Fruit fly (Drosophila melanogaster) whole organism, pupa: ENCODE results near the gene dnd.
A peak's percentile ranks its signal among the peaks of the same experiment; 100 is the strongest.

ENCODE experiments used
- CG10348 ChIP-seq: fragments of 200-800 bp; sonication (Bioruptor generic); IDR thresholded peaks from 2 replicates; pipeline ENCODE4 v1.3.6; 2022; ENCODE audit warnings: missing biosample characterization, missing genetic modification characterization
- CG12605 ChIP-seq: fragments of 200-800 bp; sonication (Bioruptor generic); IDR thresholded peaks from 2 replicates; pipeline ENCODE4 v1.3.6; 2022; ENCODE audit warnings: missing biosample characterization, missing genetic modification characterization
- CG13204 ChIP-seq: fragments of 200-800 bp; sonication (Bioruptor generic); optimal IDR thresholded peaks from 2 replicates; lab custom pipeline; 2018; ENCODE audit warnings: missing biosample characterization, mild to moderate bottlenecking, missing genetic modification characterization, moderate library complexity
- CG14655 ChIP-seq: fragments of 200-800 bp; sonication (Bioruptor generic); optimal IDR thresholded peaks from 3 replicates; lab custom pipeline; 2017; ENCODE audit warnings: mild to moderate bottlenecking, missing biosample characterization, missing genetic modification reagents, missing genetic modification characterization
- CG15710 ChIP-seq: fragments of 200-800 bp; sonication (Bioruptor generic); optimal IDR thresholded peaks from 2 replicates; lab custom pipeline; 2018; ENCODE audit warnings: missing biosample characterization, mild to moderate bottlenecking, missing genetic modification characterization, moderate library complexity
- CG17806 ChIP-seq: fragments of 200-800 bp; sonication (Bioruptor generic); optimal IDR thresholded peaks from 2 replicates; lab custom pipeline; 2018; ENCODE audit warnings: missing biosample characterization, mild to moderate bottlenecking, missing genetic modification characterization, moderate library complexity
- CG32121 ChIP-seq: fragments of 200-800 bp; sonication (Bioruptor generic); IDR thresholded peaks from 2 replicates; pipeline ENCODE4 v1.3.6; 2022; ENCODE audit warnings: missing biosample characterization, missing genetic modification characterization
- CG34367 ChIP-seq: fragments of 200-800 bp; sonication (Bioruptor generic); optimal IDR thresholded peaks from 2 replicates; lab custom pipeline; 2018; ENCODE audit warnings: missing biosample characterization, mild to moderate bottlenecking, missing genetic modification characterization
- CG4496 ChIP-seq: fragments of 200-800 bp; sonication (Bioruptor generic); IDR thresholded peaks from 3 replicates; pipeline ENCODE4 v1.3.6; 2022; ENCODE audit warnings: missing biosample characterization, missing genetic modification characterization
- CG8159 ChIP-seq: fragments of 200-800 bp; sonication (Bioruptor generic); optimal IDR thresholded peaks from 3 replicates; lab custom pipeline; 2018; ENCODE audit warnings: missing biosample characterization, mild to moderate bottlenecking, missing genetic modification characterization, moderate library complexity
- CG8301 ChIP-seq: fragments of 200-800 bp; sonication (Bioruptor generic); optimal IDR thresholded peaks from 2 replicates; lab custom pipeline; 2018; ENCODE audit warnings: missing biosample characterization, mild to moderate bottlenecking, missing genetic modification characterization
- CG9948 ChIP-seq: fragments of 200-800 bp; sonication (Bioruptor generic); optimal IDR thresholded peaks from 2 replicates; lab custom pipeline; 2018; ENCODE audit warnings: missing biosample characterization, mild to moderate bottlenecking, missing genetic modification characterization, moderate library complexity
- D1 ChIP-seq: fragments of 200-800 bp; sonication (Bioruptor generic); optimal IDR thresholded peaks from 2 replicates; lab custom pipeline; 2018; ENCODE audit warnings: missing biosample characterization, mild to moderate bottlenecking, missing genetic modification characterization, moderate library complexity
- EcR ChIP-seq: fragments of 200-800 bp; sonication (Bioruptor generic); optimal IDR thresholded peaks from 3 replicates; lab custom pipeline; 2019; ENCODE audit warnings: missing biosample characterization, missing genetic modification characterization, mild to moderate bottlenecking, moderate library complexity, missing genetic modification reagents
- Ets98B ChIP-seq: fragments of 200-800 bp; sonication (Bioruptor generic); IDR thresholded peaks from 2 replicates; pipeline ENCODE4 v1.3.6; 2022; ENCODE audit warnings: missing biosample characterization, missing genetic modification characterization
- Pif1A ChIP-seq: fragments of 200-800 bp; sonication (Bioruptor generic); optimal IDR thresholded peaks from 3 replicates; lab custom pipeline; 2016; ENCODE audit warnings: missing biosample characterization, missing genetic modification characterization
- Pif1B ChIP-seq: fragments of 200-800 bp; sonication (Bioruptor generic); optimal IDR thresholded peaks from 3 replicates; lab custom pipeline; 2016; ENCODE audit warnings: missing biosample characterization, missing genetic modification characterization
- Snoo ChIP-seq: fragments of 200-800 bp; sonication (Bioruptor generic); optimal IDR thresholded peaks from 3 replicates; lab custom pipeline; 2017; ENCODE audit warnings: missing biosample characterization, mild to moderate bottlenecking, missing genetic modification characterization, inconsistent platforms
- fd96Ca ChIP-seq: fragments of 200-800 bp; sonication (Bioruptor generic); IDR thresholded peaks from 3 replicates; pipeline ENCODE4 v1.3.6; 2022; ENCODE audit warnings: missing biosample characterization, missing genetic modification characterization
- gl ChIP-seq: fragments of 200-800 bp; sonication (Bioruptor generic); optimal IDR thresholded peaks from 2 replicates; lab custom pipeline; 2018; ENCODE audit warnings: missing biosample characterization, mild to moderate bottlenecking, missing genetic modification characterization
- rn ChIP-seq: fragments of 200-800 bp; sonication (Bioruptor generic); IDR thresholded peaks from 2 replicates; pipeline ENCODE4 v1.3.6; 2022; ENCODE audit warnings: missing biosample characterization, missing genetic modification characterization

The dnd gene

DNA sequence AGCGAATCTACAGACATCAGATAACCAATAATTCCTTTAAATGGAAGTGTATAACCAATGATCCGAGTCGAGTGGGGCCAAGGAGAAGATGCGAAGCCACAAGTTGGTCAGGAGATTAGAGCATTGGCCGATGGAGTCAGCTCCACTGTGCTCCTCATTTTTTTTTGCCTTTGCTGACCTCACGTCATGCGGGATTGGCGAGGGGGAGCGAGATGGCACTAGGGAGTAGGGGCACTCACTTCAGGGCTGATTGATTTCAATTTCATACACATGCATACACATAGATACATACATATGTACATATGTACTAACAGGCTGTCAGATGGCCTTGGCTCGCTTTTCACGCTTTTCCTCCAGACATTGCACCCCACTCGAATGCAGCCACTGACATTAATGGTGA lies 38.9 kb downstream of the dnd start:
- TF ChIP-seq Pif1A: no peak
- TF ChIP-seq CG34367 (tag; lab: Kevin White, UChicago): no peak
- peak; percentile 27; the same call in 1 of the 3 replicates for TF ChIP-seq CG4496
- no peak for TF ChIP-seq CG13204 (GFP tag; lab: Kevin White, UChicago)
- no peak for TF ChIP-seq CG8159 (tag; lab: Kevin White, UChicago)
- no peak for TF ChIP-seq CG10348
- no peak for TF ChIP-seq CG12605 (GFP tag; lab: Robert Waterston, UW)
- no peak for TF ChIP-seq gl (tag; lab: Kevin White, UChicago)
- no peak for TF ChIP-seq Snoo (tag; lab: Kevin White, UChicago)
- no peak for TF ChIP-seq CG9948 (tag; lab: Kevin White, UChicago)
- TF ChIP-seq CG14655 (GFP tag; lab: Kevin White, UChicago): no peak
- no peak for TF ChIP-seq CG15710 (tag; lab: Kevin White, UChicago)
- TF ChIP-seq CG17806 (tag; lab: Kevin White, UChicago): no peak
- no peak for TF ChIP-seq Ets98B (GFP tag; lab: Robert Waterston, UW)
- TF ChIP-seq fd96Ca: peak; percentile 36; the same call in 1 of the 3 replicates
- no peak for TF ChIP-seq D1 (tag; lab: Kevin White, UChicago)
- TF ChIP-seq CG32121: peak; percentile 28; the same call in 1 of the 2 replicates
- peak; percentile 53 for TF ChIP-seq EcR (GFP tag; lab: Kevin White, UChicago)

DNA sequence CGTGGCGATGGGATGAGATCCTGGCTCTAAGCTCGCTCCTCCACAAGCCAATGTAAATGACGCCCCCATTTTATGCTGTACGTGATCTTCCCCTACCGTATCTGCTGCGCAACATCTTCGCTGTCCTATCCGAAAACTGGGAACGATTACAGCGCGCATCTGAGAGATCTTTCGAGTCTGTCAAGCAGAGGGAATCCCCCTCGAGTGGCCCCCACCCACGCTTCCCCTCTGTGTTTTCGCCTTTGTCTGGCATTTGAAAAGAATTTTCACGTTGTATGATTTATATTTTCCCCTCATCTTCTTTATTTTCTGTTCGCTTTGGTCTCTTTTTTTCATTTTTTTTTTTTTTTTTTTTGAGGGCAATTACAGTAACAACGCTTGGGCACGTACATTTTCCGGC lies 39.7 kb downstream of the dnd start:
- TF ChIP-seq CG17806 (tag; lab: Kevin White, UChicago) (no peak), Ets98B (GFP tag; lab: Robert Waterston, UW) (0 out of 2 replicates have a peak, but pooled peaks have one; percentile 10), CG4496 (peak; percentile 65; the same call in 2 of the 3 replicates)

DNA sequence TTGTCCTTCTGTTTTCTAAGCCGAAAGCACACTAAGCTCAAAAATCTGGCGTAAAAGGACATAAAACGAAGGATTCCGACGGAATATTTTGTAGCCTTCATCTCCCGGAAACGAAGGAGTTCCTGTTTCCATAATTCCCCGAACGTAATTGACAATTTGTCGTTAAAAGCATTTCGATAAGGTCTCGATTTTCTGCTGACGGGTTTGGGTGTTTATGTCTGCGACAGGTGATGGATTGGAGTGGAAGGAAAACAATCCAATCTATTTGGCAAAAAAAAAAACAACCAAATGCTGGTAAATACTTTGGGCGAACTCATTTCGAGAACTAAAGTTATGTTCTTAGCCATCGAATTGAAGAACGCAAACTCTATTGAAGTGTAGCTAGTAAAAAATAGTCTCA lies 40.6 kb downstream of the dnd start, which contains the start of gene Gr93d:
Gr93d (minus strand) TSS at position 101 of the 400 bp plus-strand sequence.
- TF ChIP-seq Pif1B (GFP tag; lab: Kevin White, UChicago) (no peak), CG8159 (tag; lab: Kevin White, UChicago) (no peak), CG4496 (no peak), CG13204 (GFP tag; lab: Kevin White, UChicago) (no peak), fd96Ca (no peak), Pif1A (no peak), CG9948 (tag; lab: Kevin White, UChicago) (no peak), EcR (GFP tag; lab: Kevin White, UChicago) (no peak), CG32121 (no peak), CG15710 (tag; lab: Kevin White, UChicago) (no peak), rn (GFP tag; lab: Robert Waterston, UW) (no peak), CG17806 (tag; lab: Kevin White, UChicago) (no peak), CG34367 (tag; lab: Kevin White, UChicago) (no peak)

DNA sequence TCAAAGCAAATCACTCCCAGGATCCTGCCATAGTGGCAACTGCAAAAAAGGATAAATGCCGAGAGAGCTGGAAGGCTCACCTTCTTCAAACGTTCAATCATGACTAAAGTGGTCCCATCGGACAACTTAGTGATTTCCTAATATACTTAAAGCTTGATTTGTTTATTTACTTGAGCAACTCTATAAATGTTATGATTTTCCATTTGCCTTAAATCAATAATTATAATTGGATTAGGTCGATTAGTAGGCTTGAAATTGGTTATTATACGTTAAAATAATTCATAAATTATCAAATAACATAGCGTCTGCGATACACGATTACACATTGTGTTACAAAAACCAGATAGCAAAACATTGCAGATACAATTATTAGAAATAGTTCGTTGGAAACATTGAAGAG lies 42.0 kb downstream of the dnd start, which contains the start of gene Gr93c:
Gr93c (minus strand) TSS at position 101 of the 400 bp plus-strand sequence.
- no peak for TF ChIP-seq Ets98B (GFP tag; lab: Robert Waterston, UW)
- TF ChIP-seq rn (GFP tag; lab: Robert Waterston, UW): no peak
- TF ChIP-seq D1 (tag; lab: Kevin White, UChicago): no peak
- TF ChIP-seq CG34367 (tag; lab: Kevin White, UChicago): no peak
- no peak for TF ChIP-seq CG32121
- no peak for TF ChIP-seq Snoo (tag; lab: Kevin White, UChicago)
- TF ChIP-seq CG15710 (tag; lab: Kevin White, UChicago): no peak
- TF ChIP-seq CG8159 (tag; lab: Kevin White, UChicago): no peak
- no peak for TF ChIP-seq CG13204 (GFP tag; lab: Kevin White, UChicago)
- TF ChIP-seq CG4496: no peak
- TF ChIP-seq CG9948 (tag; lab: Kevin White, UChicago): no peak
- TF ChIP-seq Pif1B (GFP tag; lab: Kevin White, UChicago): no peak
- TF ChIP-seq CG14655 (GFP tag; lab: Kevin White, UChicago): no peak
- TF ChIP-seq Pif1A: no peak
- TF ChIP-seq gl (tag; lab: Kevin White, UChicago): no peak
- TF ChIP-seq CG12605 (GFP tag; lab: Robert Waterston, UW): no peak
- TF ChIP-seq, all 21 proteins: peak for 0

DNA sequence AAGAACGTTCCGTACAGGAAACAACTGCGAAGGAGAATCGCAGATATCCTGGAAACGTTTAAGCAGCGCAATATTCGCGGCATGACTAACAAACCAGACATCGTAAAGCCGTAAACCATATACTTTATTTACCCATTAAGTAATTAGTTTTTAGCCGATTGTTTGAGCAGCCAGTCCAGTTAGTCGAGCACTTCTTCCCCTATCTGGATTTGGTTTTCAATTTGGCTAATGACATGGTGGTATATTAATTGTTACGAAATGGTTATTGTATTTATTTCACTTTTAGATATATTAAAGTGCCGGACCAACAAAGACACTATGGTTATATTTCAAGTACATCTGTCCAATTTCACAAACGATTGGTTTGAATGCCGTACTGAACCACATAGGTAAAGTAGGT lies 43.5 kb downstream of the dnd start, which contains the start of gene Gr93b:
Gr93b (minus strand) TSS at position 101 of the 400 bp plus-strand sequence.
- TF ChIP-seq CG13204 (GFP tag; lab: Kevin White, UChicago): no peak
- TF ChIP-seq Pif1B (GFP tag; lab: Kevin White, UChicago): no peak
- TF ChIP-seq fd96Ca: no peak
- TF ChIP-seq CG8301 (tag; lab: Kevin White, UChicago): no peak
- TF ChIP-seq EcR (GFP tag; lab: Kevin White, UChicago): no peak
- no peak for TF ChIP-seq CG9948 (tag; lab: Kevin White, UChicago)

DNA sequence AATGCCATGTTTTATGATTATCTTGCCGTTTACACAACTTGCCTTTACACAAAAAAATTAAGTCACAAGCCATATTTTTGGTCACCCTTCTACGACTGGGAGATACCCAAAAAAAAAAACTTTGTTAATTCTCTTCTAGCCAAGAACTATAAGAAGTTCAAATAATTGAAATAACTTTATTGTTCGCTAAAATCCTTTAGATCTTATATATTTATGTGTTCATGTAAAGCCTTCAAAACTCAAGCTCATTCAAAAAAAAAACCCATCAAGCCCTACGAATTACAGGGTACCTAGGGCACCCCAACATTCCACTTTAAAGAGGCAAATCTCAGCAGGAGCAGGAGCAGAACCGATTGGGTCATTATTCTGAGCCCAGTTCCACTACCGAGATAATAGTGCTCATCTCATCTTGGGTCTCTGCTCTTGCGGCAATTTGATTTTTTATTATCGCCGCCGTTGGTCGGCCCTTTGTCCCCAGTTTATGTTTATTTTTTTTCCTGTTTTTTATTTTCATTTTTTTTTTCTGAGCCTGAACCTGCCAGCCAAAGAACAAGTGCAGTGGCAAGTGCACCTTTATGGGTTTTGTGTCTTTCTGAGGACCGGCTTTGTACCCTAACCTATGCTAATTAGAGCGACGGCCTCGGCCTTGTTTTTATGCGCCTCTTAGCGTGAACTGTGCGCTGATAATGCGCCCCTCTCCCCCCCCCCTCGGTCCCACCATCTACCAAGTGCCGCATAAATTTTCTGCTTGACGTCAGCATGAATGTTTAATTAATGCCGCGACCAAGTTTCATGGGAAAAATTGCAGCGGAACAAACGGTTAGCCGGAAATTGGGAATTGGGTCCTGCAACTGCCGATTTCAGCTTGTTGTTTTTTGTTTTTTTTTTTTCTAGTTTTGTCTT lies 45.4 kb downstream of the dnd start:
- TF ChIP-seq Pif1B (GFP tag; lab: Kevin White, UChicago): no peak
- TF ChIP-seq CG8159 (tag; lab: Kevin White, UChicago): peak; percentile 69
- TF ChIP-seq CG10348: no peak
- TF ChIP-seq CG9948 (tag; lab: Kevin White, UChicago): peak; percentile 42
- no peak for TF ChIP-seq CG34367 (tag; lab: Kevin White, UChicago)
- TF ChIP-seq fd96Ca: no peak
- no peak for TF ChIP-seq Ets98B (GFP tag; lab: Robert Waterston, UW)
- TF ChIP-seq CG4496: no peak
- peak; percentile 41 for TF ChIP-seq CG17806 (tag; lab: Kevin White, UChicago)
- TF ChIP-seq CG15710 (tag; lab: Kevin White, UChicago): peak; percentile 29
- no peak for TF ChIP-seq D1 (tag; lab: Kevin White, UChicago)
- TF ChIP-seq CG32121: no peak
- no peak for TF ChIP-seq Pif1A
- TF ChIP-seq EcR (GFP tag; lab: Kevin White, UChicago): peak; percentile 55
- peak; percentile 16 for TF ChIP-seq CG13204 (GFP tag; lab: Kevin White, UChicago)
- TF ChIP-seq CG8301 (tag; lab: Kevin White, UChicago): no peak
- no peak for TF ChIP-seq rn (GFP tag; lab: Robert Waterston, UW)
